Worm (Caenorhabditis elegans) whole organism, L1 larva: Measurements from ENCODE around the gene ZC250.2.

Source experiments
- aly-2 ChIP-seq: fragments of 150-350 bp; optimal IDR thresholded peaks from 2 replicates; lab custom pipeline; 2014; ENCODE audit warnings: missing biosample characterization, missing genetic modification characterization
- ama-1 ChIP-seq: fragments of 150-350 bp; optimal IDR thresholded peaks from 2 replicates; lab custom pipeline; 2014
- ceh-90 ChIP-seq: sonication (generic microtip); optimal IDR thresholded peaks from 2 replicates; lab custom pipeline; 2016; ENCODE audit warnings: missing genetic modification characterization, missing compliant biosample characterization
- dsc-1 ChIP-seq: sonication (generic microtip); optimal IDR thresholded peaks from 2 replicates; lab custom pipeline; 2016; ENCODE audit warnings: mild to moderate bottlenecking, missing genetic modification characterization, missing compliant biosample characterization
- efl-1 ChIP-seq, 4 experiments: fragments of 150-350 bp; optimal IDR thresholded peaks in 3 of 4; peaks in 1 of 4; 1 replicate in 1 of 4; 2 replicates in 3 of 4; lab custom pipeline; 2014; ENCODE audit warnings: missing biosample characterization in 2 of 4, missing genetic modification characterization in 2 of 4, missing genetic modification reagents in 2 of 4
- efl-3 ChIP-seq: fragments of 200-800 bp; sonication (Bioruptor generic); optimal IDR thresholded peaks from 2 replicates; lab custom pipeline; 2018; ENCODE audit warnings: mild to moderate bottlenecking, missing genetic modification characterization, missing compliant biosample characterization
- egl-27 ChIP-seq, 2 experiments: fragments of 150-350 bp in 1 of 2; sonication (generic microtip); optimal IDR thresholded peaks; 3 replicates each; lab custom pipeline; 2017 to 2018; ENCODE audit warnings: missing biosample characterization in 2 of 2, missing genetic modification characterization in 2 of 2, missing genetic modification reagents in 2 of 2
- elt-2 ChIP-seq: sonication (generic microtip); optimal IDR thresholded peaks from 2 replicates; lab custom pipeline; 2016; ENCODE audit warnings: missing genetic modification characterization, mild to moderate bottlenecking, inconsistent platforms, missing compliant biosample characterization, missing genetic modification reagents
- elt-3 ChIP-seq, 6 experiments: fragments of 150-350 bp in 1 of 6; sonication (generic microtip); optimal IDR thresholded peaks; 2 replicates each; lab custom pipeline; 2017 to 2018; ENCODE audit warnings: missing biosample characterization in 6 of 6, missing genetic modification characterization in 6 of 6, inconsistent platforms in 1 of 6
- fkh-8 ChIP-seq: sonication (generic microtip); optimal IDR thresholded peaks from 2 replicates; lab custom pipeline; 2016; ENCODE audit warnings: mild to moderate bottlenecking, missing genetic modification characterization, missing compliant biosample characterization
- fos-1 ChIP-seq: fragments of 150-350 bp; optimal IDR thresholded peaks from 2 replicates; lab custom pipeline; 2014; ENCODE audit warnings: missing biosample characterization, missing genetic modification characterization
- hlh-17 ChIP-seq: fragments of 200-800 bp; sonication (Bioruptor generic); optimal IDR thresholded peaks from 2 replicates; lab custom pipeline; 2018; ENCODE audit warnings: missing genetic modification characterization, mild to moderate bottlenecking, missing compliant biosample characterization, moderate library complexity, borderline replicate concordance
- hlh-4 ChIP-seq: sonication (generic microtip); optimal IDR thresholded peaks from 2 replicates; lab custom pipeline; 2016; ENCODE audit warnings: mild to moderate bottlenecking, missing genetic modification characterization, missing compliant biosample characterization
- hpl-2 ChIP-seq: fragments of 150-350 bp; optimal IDR thresholded peaks from 2 replicates; lab custom pipeline; 2014; ENCODE audit warnings: missing biosample characterization, missing genetic modification reagents, missing genetic modification characterization
- isw-1 ChIP-seq: fragments of 200-800 bp; sonication (Bioruptor generic); IDR thresholded peaks from 2 replicates; pipeline ENCODE4 v1.3.6; 2022; ENCODE audit warnings: missing genetic modification characterization, missing compliant biosample characterization
- jun-1 ChIP-seq: fragments of 150-350 bp; optimal IDR thresholded peaks from 2 replicates; lab custom pipeline; 2014; ENCODE audit warnings: missing biosample characterization, missing genetic modification reagents, missing genetic modification characterization
- lin-13 ChIP-seq: fragments of 150-350 bp; optimal IDR thresholded peaks from 2 replicates; lab custom pipeline; 2014; ENCODE audit warnings: missing biosample characterization, missing genetic modification reagents, missing genetic modification characterization
- lin-15B ChIP-seq: fragments of 150-350 bp; sonication (generic microtip); optimal IDR thresholded peaks from 3 replicates; lab custom pipeline; 2014; ENCODE audit warnings: missing biosample characterization, missing genetic modification characterization
- lin-35 ChIP-seq, 2 experiments: fragments of 150-350 bp; optimal IDR thresholded peaks; 2 replicates each; lab custom pipeline; 2014; ENCODE audit warnings: missing biosample characterization in 2 of 2, missing genetic modification characterization in 2 of 2, missing genetic modification reagents in 2 of 2
- lin-39 ChIP-seq: fragments of 150-350 bp; optimal IDR thresholded peaks from 2 replicates; lab custom pipeline; 2014; ENCODE audit warnings: missing biosample characterization, missing genetic modification reagents, missing genetic modification characterization
- lir-3 ChIP-seq: sonication (generic microtip); optimal IDR thresholded peaks from 2 replicates; lab custom pipeline; 2016; ENCODE audit warnings: mild to moderate bottlenecking, missing genetic modification characterization, moderate library complexity, missing compliant biosample characterization; ENCODE audit not compliant: poor library complexity
- nhr-11 ChIP-seq: fragments of 150-350 bp; optimal IDR thresholded peaks from 2 replicates; lab custom pipeline; 2014; ENCODE audit warnings: missing biosample characterization, missing genetic modification characterization
- nhr-12 ChIP-seq: sonication (generic microtip); optimal IDR thresholded peaks from 2 replicates; lab custom pipeline; 2017; ENCODE audit warnings: missing biosample characterization, missing genetic modification characterization
- nhr-47 ChIP-seq: sonication (generic microtip); optimal IDR thresholded peaks from 2 replicates; lab custom pipeline; 2016; ENCODE audit warnings: mild to moderate bottlenecking, missing genetic modification characterization, moderate library complexity, missing compliant biosample characterization
- nhr-71 ChIP-seq: sonication (generic microtip); optimal IDR thresholded peaks from 2 replicates; lab custom pipeline; 2016; ENCODE audit warnings: mild to moderate bottlenecking, missing genetic modification characterization, moderate library complexity, missing compliant biosample characterization
- nhr-76 ChIP-seq: sonication (generic microtip); optimal IDR thresholded peaks from 2 replicates; lab custom pipeline; 2017; ENCODE audit warnings: missing biosample characterization, missing genetic modification characterization
- nhr-85 ChIP-seq: sonication (generic microtip); peaks from one replicate; lab custom pipeline; 2016; ENCODE audit warnings: missing genetic modification characterization, inconsistent platforms, missing compliant biosample characterization
- nhr-90 ChIP-seq: sonication (generic microtip); optimal IDR thresholded peaks from 2 replicates; lab custom pipeline; 2016; ENCODE audit warnings: mild to moderate bottlenecking, missing genetic modification characterization, missing compliant biosample characterization; ENCODE audit not compliant: poor library complexity
- pag-3 ChIP-seq: sonication (generic microtip); optimal IDR thresholded peaks from 2 replicates; lab custom pipeline; 2017; ENCODE audit warnings: missing genetic modification characterization, mild to moderate bottlenecking, missing compliant biosample characterization, antibody characterized with exemption, borderline replicate concordance; ENCODE audit not compliant: insufficient read depth
- pqm-1 ChIP-seq: sonication (generic microtip); optimal IDR thresholded peaks from 3 replicates; lab custom pipeline; 2017; ENCODE audit warnings: missing biosample characterization, missing genetic modification characterization
- skn-1 ChIP-seq: fragments of 150-350 bp; optimal IDR thresholded peaks from 2 replicates; lab custom pipeline; 2014; ENCODE audit warnings: missing biosample characterization, missing genetic modification characterization
- snpc-4 ChIP-seq: fragments of 150-350 bp; optimal IDR thresholded peaks from 2 replicates; lab custom pipeline; 2014; ENCODE audit warnings: missing biosample characterization, missing genetic modification characterization
- snu-23 ChIP-seq: sonication (generic microtip); optimal IDR thresholded peaks from 2 replicates; lab custom pipeline; 2016; ENCODE audit warnings: missing genetic modification characterization, missing compliant biosample characterization
- sox-4 ChIP-seq: sonication (generic microtip); optimal IDR thresholded peaks from 2 replicates; lab custom pipeline; 2016; ENCODE audit warnings: missing genetic modification characterization, missing compliant biosample characterization
- sup-37 ChIP-seq: fragments of 200-800 bp; sonication (Bioruptor generic); optimal IDR thresholded peaks from 2 replicates; lab custom pipeline; 2018; ENCODE audit warnings: mild to moderate bottlenecking, missing genetic modification characterization, missing compliant biosample characterization
- unc-62 ChIP-seq: fragments of 150-350 bp; optimal IDR thresholded peaks from 2 replicates; lab custom pipeline; 2014; ENCODE audit warnings: missing biosample characterization, missing genetic modification reagents, missing genetic modification characterization
- xbp-1 ChIP-seq: sonication (generic microtip); optimal IDR thresholded peaks from 2 replicates; lab custom pipeline; 2016; ENCODE audit warnings: missing genetic modification characterization, missing compliant biosample characterization
- ztf-4 ChIP-seq: fragments of 150-350 bp; optimal IDR thresholded peaks from 2 replicates; lab custom pipeline; 2014; ENCODE audit warnings: missing biosample characterization, missing genetic modification characterization

ZC250.2 gene

DNA sequence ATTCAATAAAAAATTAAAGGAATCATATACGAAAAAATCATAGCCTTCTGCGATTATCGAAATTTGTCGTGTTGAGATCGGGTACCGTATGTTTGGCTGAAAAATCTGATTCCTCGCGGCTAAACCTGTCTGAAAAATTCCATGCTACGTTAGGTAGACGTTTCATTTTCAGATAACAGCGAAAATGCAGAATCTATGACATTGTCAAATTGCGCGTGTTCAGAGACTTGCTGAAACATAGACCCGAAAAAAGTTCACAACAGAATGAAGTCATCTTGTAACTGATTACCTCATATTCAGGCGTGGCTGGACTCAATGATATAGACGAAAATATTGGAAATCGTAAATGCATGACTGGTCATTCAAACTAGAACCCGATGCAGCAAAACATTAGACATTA, 41.4 kb downstream of the ZC250.2 start, which contains the start of gene srh-76 (continued):
- TF ChIP-seq lin-39 (tag; lab: Kevin White, UChicago): no peak

DNA sequence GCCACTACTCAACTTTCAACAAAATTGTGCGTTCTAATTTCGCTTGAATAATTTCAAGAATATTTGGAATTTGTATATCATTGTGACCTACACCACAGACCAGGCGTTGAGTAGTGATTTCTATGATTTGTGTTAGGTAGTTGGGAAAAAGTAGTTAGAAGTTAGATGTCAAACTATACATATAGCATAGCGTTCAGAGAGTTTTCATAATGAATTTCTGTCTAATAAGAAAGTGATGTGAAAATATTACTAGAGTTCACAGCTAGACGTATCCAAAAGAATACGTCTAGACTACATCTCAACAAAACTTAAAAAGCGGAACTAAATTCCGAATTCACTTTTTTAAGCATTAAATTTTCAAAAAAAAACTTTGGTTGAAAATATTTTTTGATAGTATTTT, 43.3 kb downstream of the ZC250.2 start:
- TF ChIP-seq xbp-1 (tag; lab: Kevin White, UChicago) (no peak), efl-1 (optimal IDR thresholded peaks at IDR 0.05; lab: Kevin White, UChicago) (no peak), efl-1 (GFP tag; optimal IDR thresholded peaks at IDR 0.05 in 1 of 2; lab: Kevin White, UChicago) (peak in 1 of 2 experiments; percentile 10)
- TF ChIP-seq, all 84 proteins: peak for 1

ce11 chrV:5835979-5836615, 44.0 kb downstream of the ZC250.2 start:
- no peak for TF ChIP-seq isw-1 (GFP tag; lab: Robert Waterston, UW)
- TF ChIP-seq hlh-4 (tag; lab: Kevin White, UChicago): no peak
- TF ChIP-seq fkh-8: no peak
- TF ChIP-seq fos-1 (tag; lab: Kevin White, UChicago): no peak
- TF ChIP-seq snpc-4 (tag; lab: Kevin White, UChicago): no peak
- no peak for TF ChIP-seq hpl-2
- TF ChIP-seq lir-3: no peak

DNA sequence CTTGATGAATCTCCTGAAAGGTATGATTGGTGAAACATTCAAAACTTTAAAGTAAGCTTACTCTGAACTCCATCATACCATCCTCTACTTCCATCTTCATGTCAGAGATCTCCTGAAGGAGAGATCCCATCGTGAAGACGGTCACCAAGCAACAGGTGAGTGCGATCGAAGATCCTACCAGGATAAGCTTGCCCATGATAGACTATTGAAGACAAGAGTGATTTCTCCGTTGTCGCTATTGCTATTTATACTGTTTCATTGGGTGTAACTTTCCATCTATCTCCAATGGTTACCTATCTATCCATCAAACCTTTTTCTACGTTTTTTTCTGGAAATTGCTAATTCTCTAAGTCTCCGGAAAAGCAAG, 44.5 kb downstream of the ZC250.2 start, which contains the start of gene col-140:
TSS of gene col-140 (minus strand) at position 219 of the 367 bp plus-strand sequence.
- TF ChIP-seq efl-1 (optimal IDR thresholded peaks at IDR 0.05; lab: Kevin White, UChicago) (no peak), efl-1 (GFP tag; optimal IDR thresholded peaks at IDR 0.05 in 1 of 2; lab: Kevin White, UChicago) (peak in 1 of 2 experiments; percentile 70), elt-3 (tag; optimal IDR thresholded peaks at IDR 0.05; lab: Kevin White, UChicago) (no peak), nhr-85 (peak; percentile 33), aly-2 (tag; lab: Kevin White, UChicago) (no peak), unc-62 (GFP tag; lab: Kevin White, UChicago) (no peak), ceh-90 (no peak), hlh-4 (tag; lab: Kevin White, UChicago) (no peak), skn-1 (tag; lab: Kevin White, UChicago) (no peak), hlh-17 (GFP tag; lab: Kevin White, UChicago) (no peak), nhr-12 (tag; lab: Kevin White, UChicago) (no peak), fos-1 (tag; lab: Kevin White, UChicago) (no peak), nhr-11 (no peak)
- TF ChIP-seq, all 84 proteins: peak for 2

DNA sequence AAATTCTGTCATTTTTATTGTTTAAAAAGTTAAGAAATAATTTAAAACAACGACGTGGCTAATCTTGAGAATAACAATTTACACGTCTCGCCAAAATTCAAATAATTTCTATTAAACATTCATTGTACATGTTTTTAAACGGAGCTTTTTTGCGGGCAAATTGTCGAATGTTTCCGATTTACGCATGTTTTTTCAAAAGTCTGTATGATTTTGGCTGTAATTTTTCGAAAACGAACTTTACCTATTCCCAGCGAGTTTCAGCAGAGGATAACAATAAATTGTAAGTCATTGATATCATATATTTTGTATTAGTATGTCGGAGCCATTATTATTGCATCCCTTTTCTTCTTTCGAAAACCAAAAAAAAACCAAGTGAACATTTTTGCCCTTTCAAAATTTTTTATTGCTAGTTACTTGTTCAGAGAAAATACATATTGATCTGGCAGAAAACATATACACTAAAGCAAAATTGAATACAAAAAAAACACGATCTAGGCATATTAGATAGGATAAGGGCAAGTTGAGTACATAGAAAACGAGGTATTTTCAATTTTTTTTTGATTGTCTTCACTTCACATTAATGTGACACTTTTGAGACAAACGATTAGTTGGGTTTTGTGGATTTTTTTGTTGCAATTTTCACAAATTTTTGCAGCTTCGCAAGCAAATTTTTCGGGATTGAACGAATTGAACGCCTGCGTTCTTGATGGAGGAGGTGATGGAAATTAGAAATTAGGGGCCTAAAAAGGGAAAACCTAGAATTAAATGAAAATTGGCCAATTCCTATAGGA, 46.6 kb downstream of the ZC250.2 start, which contains the start of gene F26F12.2:
TSS of gene F26F12.2 (minus strand) at position 38 of the 791 bp plus-strand sequence.
- TF ChIP-seq fkh-8 (no peak), ama-1 (lab: Kevin White, UChicago) (peak; percentile 74), snu-23 (peak; percentile 17), lir-3 (peak; percentile 24), aly-2 (tag; lab: Kevin White, UChicago) (peak; percentile 30), lin-13 (GFP tag; lab: Kevin White, UChicago) (no peak), egl-27 (tag; optimal IDR thresholded peaks at IDR 0.05; lab: Kevin White, UChicago) (no peak), pqm-1 (no peak), efl-1 (optimal IDR thresholded peaks at IDR 0.05; lab: Kevin White, UChicago) (peak in 1 of 2 experiments; percentile 2), efl-1 (GFP tag; optimal IDR thresholded peaks at IDR 0.05 in 1 of 2; lab: Kevin White, UChicago) (peak in 1 of 2 experiments; percentile 90), dsc-1 (tag; lab: Kevin White, UChicago) (peak; percentile 3), pag-3 (tag; lab: Kevin White, UChicago) (no peak), ztf-4 (tag; lab: Kevin White, UChicago) (peak; percentile 82), nhr-47 (peak; percentile 36), sup-37 (GFP tag; lab: Kevin White, UChicago) (peak; percentile 1), nhr-71 (peak; percentile 27), nhr-90 (tag; lab: Kevin White, UChicago) (peak; percentile 9), elt-2 (tag; lab: Kevin White, UChicago) (peak; percentile 9), efl-3 (GFP tag; lab: Kevin White, UChicago) (no peak), jun-1 (tag; lab: Kevin White, UChicago) (no peak), lin-35 (GFP tag; optimal IDR thresholded peaks at IDR 0.05; lab: Kevin White, UChicago) (peak in 1 of 2 experiments; percentile 24), nhr-76 (no peak), sox-4 (tag; lab: Kevin White, UChicago) (no peak), nhr-85 (peak; percentile 32), lin-15B (tag; lab: Kevin White, UChicago) (no peak)
- TF ChIP-seq, all 84 proteins: peak for 14
